Worm (Caenorhabditis elegans): ENCODE results near the gene F38A1.15.

Gene F38A1.15

ce11 chrIV:1209813-1210212 lies 33.4 kb downstream of the F38A1.15 start:
- TF ChIP-seq nhr-237 (tag; optimal IDR thresholded peaks at IDR 0.05), result no peak
- TF ChIP-seq ceh-28 (tag; optimal IDR thresholded peaks at IDR 0.05), result no peak
- no peak for TF ChIP-seq R02D3.7 (tag; optimal IDR thresholded peaks at IDR 0.05)
- TF ChIP-seq egl-27 (tag; optimal IDR thresholded peaks at IDR 0.05), result no peak
- no peak for TF ChIP-seq zag-1 (tag; optimal IDR thresholded peaks at IDR 0.05)
- TF ChIP-seq ceh-16 (tag; optimal IDR thresholded peaks at IDR 0.05), result no peak
- no peak for TF ChIP-seq nhr-77 (tag; optimal IDR thresholded peaks at IDR 0.05)
- TF ChIP-seq elt-3 (tag; optimal IDR thresholded peaks at IDR 0.05), result no peak
- TF ChIP-seq ceh-9 (tag; optimal IDR thresholded peaks at IDR 0.05), result no peak
- TF ChIP-seq unc-39 (tag; optimal IDR thresholded peaks at IDR 0.05), result no peak
- TF ChIP-seq nhr-12 (tag; optimal IDR thresholded peaks at IDR 0.05), result no peak
- TF ChIP-seq mml-1 (tag; optimal IDR thresholded peaks at IDR 0.05), result no peak

DNA sequence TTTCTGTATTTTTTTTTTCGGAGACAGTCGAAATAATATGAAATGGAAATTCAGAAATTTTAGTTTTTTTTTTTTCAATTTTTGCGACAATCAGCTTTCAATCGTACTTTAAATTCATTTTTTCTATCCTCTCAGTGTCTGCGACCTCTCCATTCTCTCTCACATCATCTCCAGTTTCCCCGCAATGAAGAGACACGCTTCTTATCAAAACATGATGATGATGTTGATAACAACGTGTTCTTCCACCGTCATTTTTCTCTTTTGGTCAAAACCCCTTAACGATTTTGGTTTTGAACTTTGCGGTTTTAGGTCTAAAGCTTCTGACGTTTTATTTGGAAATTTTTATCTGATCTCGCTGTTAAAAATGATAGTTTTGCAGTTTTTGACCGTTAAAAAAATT lies 33.9 kb downstream of the F38A1.15 start:
- TF ChIP-seq egl-27 (tag; optimal IDR thresholded peaks at IDR 0.05) (no peak), lin-39 (tag; optimal IDR thresholded peaks at IDR 0.05) (no peak), nhr-28 (tag; optimal IDR thresholded peaks at IDR 0.05) (no peak), lsy-12 (tag; optimal IDR thresholded peaks at IDR 0.05) (no peak), mdl-1 (tag; optimal IDR thresholded peaks at IDR 0.05) (no peak), nhr-77 (tag; optimal IDR thresholded peaks at IDR 0.05) (no peak), ztf-11 (tag; optimal IDR thresholded peaks at IDR 0.05) (no peak), ceh-16 (tag; optimal IDR thresholded peaks at IDR 0.05) (no peak), tbx-2 (tag; optimal IDR thresholded peaks at IDR 0.05) (no peak), elt-3 (tag; optimal IDR thresholded peaks at IDR 0.05) (no peak), elt-2 (tag; optimal IDR thresholded peaks at IDR 0.05) (no peak), ZK546.5 (tag; optimal IDR thresholded peaks at IDR 0.05) (no peak), ceh-9 (tag; optimal IDR thresholded peaks at IDR 0.05) (no peak), elt-1 (tag; optimal IDR thresholded peaks at IDR 0.05) (no peak), mml-1 (tag; optimal IDR thresholded peaks at IDR 0.05) (no peak), fkh-10 (GFP tag; optimal IDR thresholded peaks at IDR 0.05) (no peak), fkh-2 (tag; optimal IDR thresholded peaks at IDR 0.05) (no peak), nhr-76 (tag; optimal IDR thresholded peaks at IDR 0.05) (no peak), nhr-237 (tag; optimal IDR thresholded peaks at IDR 0.05) (no peak), pha-4 (tag; optimal IDR thresholded peaks at IDR 0.05) (no peak)

DNA sequence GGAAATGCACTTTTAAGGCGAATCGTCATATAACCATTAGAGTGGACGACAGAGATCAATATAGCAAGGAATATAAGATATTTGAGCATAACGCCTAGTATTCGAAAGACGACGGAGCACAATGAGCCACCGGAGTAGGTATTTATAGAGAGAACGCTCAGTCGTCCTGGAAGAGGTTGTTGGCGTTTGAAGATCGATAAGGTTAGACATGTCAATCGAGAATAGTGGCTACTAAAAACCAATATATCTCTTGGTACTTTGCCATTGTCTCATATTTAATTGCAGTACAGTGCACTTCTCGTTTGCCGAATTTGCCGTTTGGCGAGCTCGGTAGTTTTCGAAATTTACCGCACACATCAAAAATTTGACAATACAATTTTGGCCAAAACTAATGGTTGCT lies 35.2 kb downstream of the F38A1.15 start, which contains the start of gene dsl-1:
Gene dsl-1 (minus strand): TSS at position 101 of the 400 bp plus-strand sequence.
- no peak for TF ChIP-seq nhr-12 (tag; optimal IDR thresholded peaks at IDR 0.05)
- no peak for TF ChIP-seq elt-2 (tag; optimal IDR thresholded peaks at IDR 0.05)
- no peak for TF ChIP-seq nhr-25 (tag; optimal IDR thresholded peaks at IDR 0.05)
- TF ChIP-seq aly-2 (tag; optimal IDR thresholded peaks at IDR 0.05), result no peak

- TF ChIP-seq ceh-28 (tag; optimal IDR thresholded peaks at IDR 0.05), result no peak
- no peak for TF ChIP-seq ceh-9 (tag; optimal IDR thresholded peaks at IDR 0.05)
- TF ChIP-seq snpc-4 (tag; optimal IDR thresholded peaks at IDR 0.05), result no peak
- no peak for TF ChIP-seq nhr-67 (tag; optimal IDR thresholded peaks at IDR 0.05)
- TF ChIP-seq elt-3 (tag; optimal IDR thresholded peaks at IDR 0.05), result no peak
- no peak for TF ChIP-seq egl-27 (tag; optimal IDR thresholded peaks at IDR 0.05)
- TF ChIP-seq nhr-77 (tag; optimal IDR thresholded peaks at IDR 0.05), result no peak
- TF ChIP-seq daf-12 (tag; optimal IDR thresholded peaks at IDR 0.05), result no peak
- TF ChIP-seq fkh-10 (GFP tag; optimal IDR thresholded peaks at IDR 0.05), result no peak
- no peak for TF ChIP-seq eor-1 (tag; optimal IDR thresholded peaks at IDR 0.05)
- TF ChIP-seq nhr-237 (tag; optimal IDR thresholded peaks at IDR 0.05), result no peak
Observed at ce11 chrIV:1204870-1205269, 38.3 kb downstream of the F38A1.15 start, which contains the start of gene dsl-2. Gene dsl-2, minus strand, starts transcription at chrIV:1204970.

ce11 chrIV:1199501-1199900 lies 43.7 kb downstream of the F38A1.15 start:
- TF ChIP-seq zag-1 (tag; optimal IDR thresholded peaks at IDR 0.05) (no peak), nhr-12 (tag; optimal IDR thresholded peaks at IDR 0.05) (no peak), nhr-76 (tag; optimal IDR thresholded peaks at IDR 0.05) (no peak), elt-1 (tag; optimal IDR thresholded peaks at IDR 0.05) (no peak), ztf-4 (tag; optimal IDR thresholded peaks at IDR 0.05) (no peak), R02D3.7 (tag; optimal IDR thresholded peaks at IDR 0.05) (no peak), ceh-9 (tag; optimal IDR thresholded peaks at IDR 0.05) (no peak), egl-27 (tag; optimal IDR thresholded peaks at IDR 0.05) (no peak), fkh-10 (GFP tag; optimal IDR thresholded peaks at IDR 0.05) (no peak), elt-2 (tag; optimal IDR thresholded peaks at IDR 0.05) (no peak), elt-3 (tag; optimal IDR thresholded peaks at IDR 0.05) (no peak), nhr-67 (tag; optimal IDR thresholded peaks at IDR 0.05) (no peak), unc-62 (GFP tag; optimal IDR thresholded peaks at IDR 0.05) (no peak), sea-2 (GFP tag; optimal IDR thresholded peaks at IDR 0.05) (no peak)
